Worm (Caenorhabditis elegans): Measurements from ENCODE around the gene F54D10.9.
A peak's percentile ranks its signal among the peaks of the same experiment; 100 is the strongest.

- TF ChIP-seq swsn-7 (tag; optimal IDR thresholded peaks at IDR 0.05) (peak; percentile 0), mef-2 (tag; optimal IDR thresholded peaks at IDR 0.05) (no peak), nhr-77 (tag; optimal IDR thresholded peaks at IDR 0.05) (no peak), fkh-10 (GFP tag; optimal IDR thresholded peaks at IDR 0.05) (no peak), dpl-1 (GFP tag; optimal IDR thresholded peaks at IDR 0.05) (peak in 2 of 3 experiments; percentile 21 to 53), ztf-11 (tag; optimal IDR thresholded peaks at IDR 0.05) (no peak), lin-39 (tag; optimal IDR thresholded peaks at IDR 0.05) (no peak), nhr-85 (tag) (no peak), ama-1 (optimal IDR thresholded peaks at IDR 0.05) (no peak), fos-1 (tag; optimal IDR thresholded peaks at IDR 0.05) (no peak), lin-13 (GFP tag; optimal IDR thresholded peaks at IDR 0.05) (no peak), ceh-8 (GFP tag; optimal IDR thresholded peaks at IDR 0.05) (no peak), unc-62 (GFP tag; optimal IDR thresholded peaks at IDR 0.05) (no peak), pax-3 (tag; optimal IDR thresholded peaks at IDR 0.05) (no peak)
Observed at ce11 chrII:3815445-3816208, 16.7 kb downstream of the F54D10.9 start.

Measured in whole organism, L1 larva.